Worm (Caenorhabditis elegans): ENCODE measurements around the gene gst-26.

Gene gst-26

ce11 chrII:15212260-15212914, 48.0 kb upstream of the gst-26 start (continued):
- no peak for TF ChIP-seq nhr-77 (tag; optimal IDR thresholded peaks at IDR 0.05)
- TF ChIP-seq ceh-20 (GFP tag; IDR thresholded peaks at IDR 0.05) = no peak
- TF ChIP-seq ztf-7 (tag; optimal IDR thresholded peaks at IDR 0.05) = no peak
- no peak for TF ChIP-seq cey-2 (tag; optimal IDR thresholded peaks at IDR 0.05; ENCODE audit: borderline replicate concordance, insufficient read depth)
- no peak for TF ChIP-seq dpl-1 (GFP tag; optimal IDR thresholded peaks at IDR 0.05)
- no peak for TF ChIP-seq mxl-2 (GFP tag; conservative IDR thresholded peaks at IDR 0.05)

- TF ChIP-seq zfp-3 (GFP tag; conservative IDR thresholded peaks at IDR 0.05) (no peak), pqm-1 (tag; optimal IDR thresholded peaks at IDR 0.05) (no peak), mes-2 (tag; optimal IDR thresholded peaks at IDR 0.05; ENCODE audit: poor library complexity, severe bottlenecking) (peak; percentile 31), hlh-30 (tag; optimal IDR thresholded peaks at IDR 0.05; ENCODE audit: insufficient read depth) (peak; percentile 80), Y75B8A.6 (GFP tag; IDR thresholded peaks at IDR 0.05) (no peak), egl-43 (GFP tag; IDR thresholded peaks at IDR 0.05) (0 out of 2 replicates have a peak, but pooled peaks have one; percentile 48)
Measured at ce11 chrII:15209309-15209708, 45.0 kb upstream of the gst-26 start.

ce11 chrII:15208874-15209273, 44.5 kb upstream of the gst-26 start:
- TF ChIP-seq zfp-2 (tag; optimal IDR thresholded peaks at IDR 0.05) = no peak
- TF ChIP-seq nhr-102 (tag; optimal IDR thresholded peaks at IDR 0.05) = no peak
- no peak for TF ChIP-seq F10B5.3 (tag; optimal IDR thresholded peaks at IDR 0.05)
- no peak for TF ChIP-seq Y5F2A.4 (GFP tag; optimal IDR thresholded peaks at IDR 0.05)
- TF ChIP-seq ceh-20 (GFP tag; IDR thresholded peaks at IDR 0.05) = no peak
- TF ChIP-seq ctbp-1 (GFP tag; IDR thresholded peaks at IDR 0.05) = no peak
- no peak for TF ChIP-seq zag-1 (tag; optimal IDR thresholded peaks at IDR 0.05)
- no peak for TF ChIP-seq nhr-10 (tag; optimal IDR thresholded peaks at IDR 0.05)
- no peak for TF ChIP-seq vab-7 (GFP tag; IDR thresholded peaks at IDR 0.05)
- no peak for TF ChIP-seq aha-1 (tag)
- no peak for TF ChIP-seq fos-1 (tag; optimal IDR thresholded peaks at IDR 0.05)
- no peak for TF ChIP-seq F49E8.2 (tag; optimal IDR thresholded peaks at IDR 0.05; ENCODE audit: borderline replicate concordance)
- TF ChIP-seq mep-1 (tag; optimal IDR thresholded peaks at IDR 0.05) = no peak
- TF ChIP-seq dmd-8 (GFP tag; IDR thresholded peaks at IDR 0.05) = no peak
- no peak for TF ChIP-seq dve-1 (tag; optimal IDR thresholded peaks at IDR 0.05; ENCODE audit: insufficient read depth)
- no peak for TF ChIP-seq jun-1 (tag; optimal IDR thresholded peaks at IDR 0.05)
- no peak for TF ChIP-seq nhr-25 (tag; optimal IDR thresholded peaks at IDR 0.05; ENCODE audit: borderline replicate concordance, insufficient read depth)
- TF ChIP-seq daf-19 (GFP tag; conservative IDR thresholded peaks at IDR 0.05) = no peak
- TF ChIP-seq hlh-11 (tag; optimal IDR thresholded peaks at IDR 0.05) = no peak
- no peak for TF ChIP-seq ama-1 (optimal IDR thresholded peaks at IDR 0.05)

- TF ChIP-seq dpl-1 (GFP tag; optimal IDR thresholded peaks at IDR 0.05) (peak; percentile 55), fos-1 (tag; optimal IDR thresholded peaks at IDR 0.05) (no peak), nhr-77 (tag; optimal IDR thresholded peaks at IDR 0.05) (peak; percentile 3), sdz-12 (GFP tag; optimal IDR thresholded peaks at IDR 0.05) (no peak), aha-1 (tag) (peak; percentile 88), lsy-2 (tag; optimal IDR thresholded peaks at IDR 0.05) (peak in 1 of 2 experiments; percentile 89), lin-38 (GFP tag; IDR thresholded peaks at IDR 0.05) (peak; percentile 17; the same call in 1 of the 2 replicates)
Measured at ce11 chrII:15208151-15208550, 43.8 kb upstream of the gst-26 start.
